Worm (Caenorhabditis elegans): Measurements from ENCODE around the gene fbxa-118.

DNA sequence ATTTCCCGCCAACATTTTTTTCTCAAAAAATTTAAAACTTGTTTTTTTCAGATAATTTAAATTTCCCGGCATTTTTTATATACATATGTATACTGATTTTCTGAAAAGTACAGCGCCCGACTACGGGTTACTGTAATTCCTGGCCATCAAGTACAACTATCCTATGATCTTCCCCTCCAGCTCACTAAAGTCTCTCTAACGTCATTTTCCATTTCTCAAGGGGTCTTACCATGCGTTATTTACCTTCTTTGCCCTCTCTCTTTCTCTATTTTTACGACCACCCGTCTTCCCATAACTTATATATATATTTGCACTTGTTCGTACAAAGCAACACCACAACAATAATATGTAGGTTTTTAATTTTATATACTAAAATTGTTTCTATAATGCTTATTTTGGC is 20.9 kb downstream of the fbxa-118 start, which contains the start of gene W04E12.9:
- no peak for TF ChIP-seq scrt-1 (GFP tag; IDR thresholded peaks at IDR 0.05)
- TF ChIP-seq pes-1 (GFP tag; IDR thresholded peaks at IDR 0.05) = no peak
- no peak for TF ChIP-seq hnd-1 (tag; optimal IDR thresholded peaks at IDR 0.05)
- TF ChIP-seq ceh-13 (GFP tag; optimal IDR thresholded peaks at IDR 0.05) = no peak
- no peak for TF ChIP-seq ama-1 (optimal IDR thresholded peaks at IDR 0.05)
- no peak for TF ChIP-seq hmg-4 (GFP tag; optimal IDR thresholded peaks at IDR 0.05)
- TF ChIP-seq tra-4 (tag; optimal IDR thresholded peaks at IDR 0.05) = no peak
- no peak for TF ChIP-seq F13C5.2 (tag; optimal IDR thresholded peaks at IDR 0.05)
- no peak for TF ChIP-seq sea-1 (GFP tag; conservative IDR thresholded peaks at IDR 0.05)
- TF ChIP-seq ets-7 (tag; optimal IDR thresholded peaks at IDR 0.05) = no peak
- TF ChIP-seq flt-1 (GFP tag; IDR thresholded peaks at IDR 0.05) = no peak

Measured in whole organism, early embryonic.